Worm (Caenorhabditis elegans) whole organism, young adult: Measurements from ENCODE around the gene ift-74.

Source experiments
- F23B12.7 ChIP-seq: sonication (generic microtip); optimal IDR thresholded peaks from 2 replicates; lab custom pipeline; 2017; ENCODE audit warnings: missing genetic modification characterization, mild to moderate bottlenecking, missing compliant biosample characterization, antibody characterized with exemption, moderate library complexity; ENCODE audit not compliant: insufficient read depth
- F57A8.1 ChIP-seq: fragments of 200-800 bp; sonication (Bioruptor generic); optimal IDR thresholded peaks from 2 replicates; lab custom pipeline; 2018; ENCODE audit warnings: mild to moderate bottlenecking, missing genetic modification characterization, moderate library complexity, missing compliant biosample characterization
- K12H6.12 ChIP-seq: fragments of 200-800 bp; sonication (Bioruptor generic); optimal IDR thresholded peaks from 2 replicates; lab custom pipeline; 2018; ENCODE audit warnings: mild to moderate bottlenecking, missing genetic modification characterization, missing compliant biosample characterization
- T07F8.4 ChIP-seq: sonication (generic microtip); optimal IDR thresholded peaks from 2 replicates; lab custom pipeline; 2016; ENCODE audit warnings: mild to moderate bottlenecking, missing genetic modification characterization, moderate library complexity, missing compliant biosample characterization
- T26A5.8 ChIP-seq: sonication (generic microtip); optimal IDR thresholded peaks from 2 replicates; lab custom pipeline; 2016; ENCODE audit warnings: missing genetic modification characterization, missing compliant biosample characterization
- Y53F4B.3 ChIP-seq: fragments of 200-800 bp; sonication (Bioruptor generic); IDR thresholded peaks from 2 replicates; pipeline ENCODE4 v1.3.6; 2022; ENCODE audit warnings: missing genetic modification reagents, missing genetic modification characterization, missing compliant biosample characterization
- Y53G8AR.9 ChIP-seq: fragments of 200-800 bp; sonication (Bioruptor generic); conservative IDR thresholded peaks from 2 replicates; pipeline ENCODE4 v1.3.6; 2022; ENCODE audit warnings: missing genetic modification reagents, missing genetic modification characterization, missing compliant biosample characterization
- Y95B8A.8 ChIP-seq: fragments of 200-800 bp; sonication (Bioruptor generic); IDR thresholded peaks from 2 replicates; pipeline ENCODE4 v1.3.6; 2022; ENCODE audit warnings: missing genetic modification reagents, missing genetic modification characterization, missing compliant biosample characterization
- ZK185.1 ChIP-seq: sonication (generic microtip); optimal IDR thresholded peaks from 2 replicates; lab custom pipeline; 2016; ENCODE audit warnings: mild to moderate bottlenecking, missing genetic modification characterization, missing compliant biosample characterization; ENCODE audit not compliant: poor library complexity, severe bottlenecking
- aptf-3 ChIP-seq: fragments of 200-800 bp; sonication (Bioruptor generic); IDR thresholded peaks from 2 replicates; pipeline ENCODE4 v1.3.6; 2022; ENCODE audit warnings: missing genetic modification characterization, missing compliant biosample characterization
- attf-6 ChIP-seq: fragments of 200-800 bp; sonication (Bioruptor generic); IDR thresholded peaks from 2 replicates; pipeline ENCODE4 v1.3.6; 2022; ENCODE audit warnings: missing genetic modification reagents, missing genetic modification characterization, missing compliant biosample characterization
- bed-1 ChIP-seq: fragments of 200-800 bp; sonication (Bioruptor generic); IDR thresholded peaks from 2 replicates; pipeline ENCODE4 v1.3.6; 2022; ENCODE audit warnings: missing genetic modification reagents, missing genetic modification characterization, missing compliant biosample characterization
- cebp-1 ChIP-seq, 2 experiments: fragments of 200-800 bp in 1 of 2; sonication (Bioruptor generic) in 1 of 2; sonication (generic microtip) in 1 of 2; IDR thresholded peaks in 1 of 2; optimal IDR thresholded peaks in 1 of 2; 2 replicates each; pipeline versions ENCODE4 v1.3.6 to Lab custom; 2017 to 2022; ENCODE audit warnings: missing compliant biosample characterization in 2 of 2, missing genetic modification characterization in 2 of 2, mild to moderate bottlenecking in 1 of 2, missing genetic modification reagents in 1 of 2, moderate library complexity in 1 of 2
- ceh-27 ChIP-seq: fragments of 200-800 bp; sonication (Bioruptor generic); optimal IDR thresholded peaks from 2 replicates; lab custom pipeline; 2018; ENCODE audit warnings: mild to moderate bottlenecking, missing genetic modification characterization, moderate library complexity, missing compliant biosample characterization
- ceh-40 ChIP-seq: fragments of 200-800 bp; sonication (Bioruptor generic); IDR thresholded peaks from 2 replicates; pipeline ENCODE4 v1.3.6; 2022; ENCODE audit warnings: missing genetic modification characterization, missing compliant biosample characterization
- ceh-58 ChIP-seq: fragments of 200-800 bp; sonication (Bioruptor generic); IDR thresholded peaks from 2 replicates; pipeline ENCODE4 v1.3.6; 2022; ENCODE audit warnings: missing genetic modification characterization, missing compliant biosample characterization
- ets-4 ChIP-seq: fragments of 200-800 bp; sonication (Bioruptor generic); optimal IDR thresholded peaks from 2 replicates; lab custom pipeline; 2018; ENCODE audit warnings: mild to moderate bottlenecking, missing genetic modification characterization, missing compliant biosample characterization
- fkh-3 ChIP-seq: sonication (generic microtip); optimal IDR thresholded peaks from 2 replicates; lab custom pipeline; 2016; ENCODE audit warnings: mild to moderate bottlenecking, missing genetic modification characterization, missing compliant biosample characterization
- gei-17 ChIP-seq: fragments of 200-800 bp; sonication (Bioruptor generic); optimal IDR thresholded peaks from 2 replicates; lab custom pipeline; 2018; ENCODE audit warnings: mild to moderate bottlenecking, missing genetic modification characterization, missing compliant biosample characterization
- let-526 ChIP-seq: fragments of 200-800 bp; sonication (Bioruptor generic); IDR thresholded peaks from 2 replicates; pipeline ENCODE4 v1.3.6; 2022; ENCODE audit warnings: missing genetic modification reagents, missing genetic modification characterization, missing compliant biosample characterization
- lin-35 ChIP-seq, 3 experiments: fragments of 150-350 bp in 2 of 3; sonication (generic microtip) in 1 of 3; optimal IDR thresholded peaks; 2 replicates each; lab custom pipeline; 2014 to 2018; ENCODE audit warnings: missing biosample characterization in 3 of 3, missing genetic modification characterization in 3 of 3, missing genetic modification reagents in 3 of 3
- lir-1 ChIP-seq: fragments of 200-800 bp; sonication (Bioruptor generic); conservative IDR thresholded peaks from 2 replicates; pipeline ENCODE4 v1.3.6; 2022; ENCODE audit warnings: missing genetic modification reagents, missing genetic modification characterization, missing compliant biosample characterization
- madf-8 ChIP-seq: fragments of 200-800 bp; sonication (Bioruptor generic); conservative IDR thresholded peaks from 2 replicates; pipeline ENCODE4 v1.3.6; 2022; ENCODE audit warnings: missing genetic modification reagents, missing genetic modification characterization, missing compliant biosample characterization
- mcd-1 ChIP-seq: fragments of 200-800 bp; sonication (Bioruptor generic); IDR thresholded peaks from 2 replicates; pipeline ENCODE4 v1.3.6; 2022; ENCODE audit warnings: missing genetic modification reagents, missing genetic modification characterization, missing compliant biosample characterization
- nfya-1 ChIP-seq: sonication (generic microtip); optimal IDR thresholded peaks from 2 replicates; lab custom pipeline; 2017; ENCODE audit warnings: antibody characterized with exemption, missing compliant biosample characterization, missing genetic modification characterization, borderline replicate concordance; ENCODE audit not compliant: insufficient read depth
- nhr-179 ChIP-seq: sonication (generic microtip); optimal IDR thresholded peaks from 2 replicates; lab custom pipeline; 2016; ENCODE audit warnings: mild to moderate bottlenecking, missing genetic modification characterization, missing compliant biosample characterization
- nhr-80 ChIP-seq: sonication (generic microtip); optimal IDR thresholded peaks from 2 replicates; lab custom pipeline; 2016; ENCODE audit warnings: missing genetic modification characterization, missing compliant biosample characterization
- nhr-90 ChIP-seq: sonication (generic microtip); optimal IDR thresholded peaks from 2 replicates; lab custom pipeline; 2016; ENCODE audit warnings: missing genotype, mild to moderate bottlenecking, missing genetic modification characterization, missing compliant biosample characterization
- rec-8 ChIP-seq, 2 experiments: sonication (generic microtip); optimal IDR thresholded peaks; 2 replicates each; lab custom pipeline; 2016; ENCODE audit warnings: mild to moderate bottlenecking in 2 of 2, missing genetic modification characterization in 2 of 2, missing genetic modification reagents in 2 of 2, missing genotype in 2 of 2, missing biosample characterization in 1 of 2, missing compliant biosample characterization in 1 of 2, moderate library complexity in 1 of 2
- sdz-38 ChIP-seq: sonication (generic microtip); optimal IDR thresholded peaks from 2 replicates; lab custom pipeline; 2016; ENCODE audit warnings: missing genotype, missing genetic modification characterization, missing compliant biosample characterization
- sea-2 ChIP-seq: fragments of 200-800 bp; sonication (Bioruptor generic); IDR thresholded peaks from 2 replicates; pipeline ENCODE4 v1.3.6; 2022; ENCODE audit warnings: missing genetic modification characterization, missing compliant biosample characterization
- snpc-1.1 ChIP-seq: sonication (generic microtip); optimal IDR thresholded peaks from 2 replicates; lab custom pipeline; 2017; ENCODE audit warnings: missing genetic modification characterization, mild to moderate bottlenecking, missing compliant biosample characterization, antibody characterized with exemption, moderate library complexity, missing genotype, missing genetic modification reagents; ENCODE audit not compliant: insufficient read depth
- tbp1 ChIP-seq: fragments of 200-800 bp; sonication (Bioruptor generic); optimal IDR thresholded peaks from 2 replicates; lab custom pipeline; 2018; ENCODE audit warnings: mild to moderate bottlenecking, missing genetic modification characterization, missing compliant biosample characterization
- tlf-1 ChIP-seq: fragments of 200-800 bp; sonication (Bioruptor generic); optimal IDR thresholded peaks from 2 replicates; lab custom pipeline; 2018; ENCODE audit warnings: mild to moderate bottlenecking, missing genetic modification characterization, missing compliant biosample characterization
- unc-62 ChIP-seq: fragments of 150-350 bp; optimal IDR thresholded peaks from 2 replicates; lab custom pipeline; 2014; ENCODE audit warnings: missing biosample characterization, missing genetic modification reagents, missing genetic modification characterization
- zfh-2 ChIP-seq: fragments of 200-800 bp; sonication (Bioruptor generic); conservative IDR thresholded peaks from 2 replicates; pipeline ENCODE4 v1.3.6; 2022; ENCODE audit warnings: missing genetic modification reagents, missing genetic modification characterization, missing compliant biosample characterization
- zim-3 ChIP-seq: sonication (generic microtip); optimal IDR thresholded peaks from 2 replicates; lab custom pipeline; 2017; ENCODE audit warnings: mild to moderate bottlenecking, missing genetic modification characterization, moderate library complexity, missing compliant biosample characterization
- ztf-22 ChIP-seq: fragments of 200-800 bp; sonication (Bioruptor generic); optimal IDR thresholded peaks from 2 replicates; lab custom pipeline; 2018; ENCODE audit warnings: mild to moderate bottlenecking, missing genetic modification characterization, moderate library complexity, missing compliant biosample characterization
- ztf-26 ChIP-seq: sonication (generic microtip); optimal IDR thresholded peaks from 2 replicates; lab custom pipeline; 2017; ENCODE audit warnings: missing genetic modification characterization, missing compliant biosample characterization

The ift-74 gene

DNA sequence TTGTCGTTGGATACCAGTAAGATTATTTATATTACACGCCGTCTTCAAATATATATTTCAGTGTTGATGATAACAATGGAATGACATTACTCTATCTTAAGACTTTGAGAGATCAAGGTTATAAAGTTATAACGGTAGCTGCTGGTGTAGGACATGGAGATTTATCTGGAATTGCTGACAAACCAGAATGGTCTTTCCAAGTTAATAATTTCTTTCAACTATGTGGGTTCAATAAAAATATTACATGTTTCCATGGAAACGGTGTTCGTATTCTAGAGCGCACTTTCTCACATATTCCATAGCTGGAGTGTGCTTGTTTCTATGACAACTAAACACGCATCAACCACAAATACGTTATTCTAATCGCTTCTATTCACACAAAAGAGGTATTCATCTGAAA is at the start of gene ift-74:
TSS of gene ift-74 (plus strand) at position 301 of the 400 bp plus-strand sequence.
- TF ChIP-seq nfya-1 (tag; lab: Kevin White, UChicago) (no peak), nhr-179 (tag; lab: Kevin White, UChicago) (no peak), bed-1 (GFP tag; lab: Robert Waterston, UW) (no peak), lin-35 (GFP tag; optimal IDR thresholded peaks at IDR 0.05; lab: Kevin White, UChicago) (no peak), tlf-1 (GFP tag; lab: Kevin White, UChicago) (no peak), zim-3 (tag; lab: Kevin White, UChicago) (no peak), ceh-40 (GFP tag; lab: Robert Waterston, UW) (no peak), attf-6 (no peak), ceh-27 (GFP tag; lab: Kevin White, UChicago) (no peak), ztf-22 (GFP tag; lab: Kevin White, UChicago) (no peak), K12H6.12 (tag; lab: Kevin White, UChicago) (no peak), ceh-58 (no peak), T26A5.8 (tag; lab: Kevin White, UChicago) (no peak), unc-62 (GFP tag; lab: Kevin White, UChicago) (no peak), ZK185.1 (tag; lab: Kevin White, UChicago) (no peak), sea-2 (GFP tag; lab: Robert Waterston, UW) (no peak), tbp1 (GFP tag; lab: Kevin White, UChicago) (no peak), T07F8.4 (tag; lab: Kevin White, UChicago) (no peak)

DNA sequence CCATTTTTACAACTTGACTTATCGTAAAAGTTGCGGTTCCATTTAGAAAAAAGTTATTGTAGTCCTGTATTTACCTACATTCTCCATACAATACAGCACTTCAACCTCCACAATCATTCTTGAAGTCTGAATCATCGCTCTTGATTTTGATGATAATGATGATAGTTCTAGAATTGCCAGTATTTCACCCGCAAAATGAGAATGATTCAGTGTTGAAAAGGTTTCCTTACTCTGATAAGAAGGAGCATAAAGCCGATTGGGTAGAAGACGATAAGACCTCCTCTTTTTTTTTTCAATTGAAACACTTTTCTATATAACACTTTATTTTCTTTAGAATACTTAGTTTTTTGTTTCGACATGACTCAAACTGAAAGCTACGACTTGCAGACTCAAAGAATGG is 49.0 kb upstream of the ift-74 start, which contains the start of gene T19D12.4:
TSS of gene T19D12.4 (plus strand) at position 295 of the 400 bp plus-strand sequence.
- TF ChIP-seq nhr-80 (peak; percentile 11), fkh-3 (tag; lab: Kevin White, UChicago) (no peak)
- TF ChIP-seq, all 124 proteins: peak for 1

DNA sequence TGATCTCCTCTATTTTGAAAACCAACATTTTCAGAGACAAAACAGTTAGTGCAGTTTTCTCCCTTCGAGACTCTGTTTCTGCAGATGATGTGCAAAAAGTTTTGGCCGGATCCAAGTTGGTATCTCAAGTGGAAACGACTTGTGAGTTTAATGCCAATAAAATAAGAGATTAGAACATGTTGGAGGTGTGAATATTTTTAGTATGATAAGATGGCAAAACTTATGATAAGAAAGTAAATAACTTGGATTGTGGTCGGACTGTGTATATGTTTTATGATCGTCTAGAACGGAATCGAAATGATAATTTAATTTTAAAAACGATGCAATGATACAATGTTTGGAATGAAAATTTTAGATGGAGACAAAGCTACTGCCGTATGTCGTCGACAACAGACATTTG is 47.8 kb upstream of the ift-74 start:
- TF ChIP-seq Y53G8AR.9 (GFP tag; lab: Robert Waterston, UW) (no peak), Y53F4B.3 (GFP tag; lab: Robert Waterston, UW) (no peak), F23B12.7 (tag; lab: Kevin White, UChicago) (no peak), lir-1 (no peak), nhr-90 (tag; lab: Kevin White, UChicago) (no peak), sdz-38 (tag; lab: Kevin White, UChicago) (no peak), snpc-1.1 (tag; lab: Kevin White, UChicago) (no peak)

DNA sequence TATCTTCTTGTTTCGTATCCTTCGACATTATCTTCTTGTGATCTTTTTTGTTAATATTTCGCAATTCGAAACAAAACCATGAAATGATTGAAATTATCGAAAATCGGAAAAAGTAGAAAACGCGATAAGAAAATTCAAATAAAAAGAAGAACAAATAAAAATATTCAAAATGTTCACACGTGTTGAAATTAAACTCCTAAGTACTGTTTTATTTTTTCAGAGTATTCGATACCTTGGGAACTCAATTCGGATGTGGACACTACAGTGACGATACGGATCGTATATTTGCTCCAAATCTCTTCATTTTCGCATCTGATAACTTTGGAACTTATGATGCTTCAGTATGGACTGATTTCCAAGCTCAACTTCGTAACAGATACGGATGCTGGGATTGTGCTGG is 43.7 kb upstream of the ift-74 start, which contains the start of gene T19D12.5:
TSS of gene T19D12.5 (minus strand) at position 101 of the 400 bp plus-strand sequence.
- TF ChIP-seq cebp-1 (GFP tag; IDR thresholded peaks at IDR 0.05; lab: Robert Waterston, UW) = no peak
- TF ChIP-seq cebp-1 (tag; optimal IDR thresholded peaks at IDR 0.05; lab: Kevin White, UChicago) = peak; percentile 13
- no peak for TF ChIP-seq zfh-2
- TF ChIP-seq, all 124 proteins: peak for 1

DNA sequence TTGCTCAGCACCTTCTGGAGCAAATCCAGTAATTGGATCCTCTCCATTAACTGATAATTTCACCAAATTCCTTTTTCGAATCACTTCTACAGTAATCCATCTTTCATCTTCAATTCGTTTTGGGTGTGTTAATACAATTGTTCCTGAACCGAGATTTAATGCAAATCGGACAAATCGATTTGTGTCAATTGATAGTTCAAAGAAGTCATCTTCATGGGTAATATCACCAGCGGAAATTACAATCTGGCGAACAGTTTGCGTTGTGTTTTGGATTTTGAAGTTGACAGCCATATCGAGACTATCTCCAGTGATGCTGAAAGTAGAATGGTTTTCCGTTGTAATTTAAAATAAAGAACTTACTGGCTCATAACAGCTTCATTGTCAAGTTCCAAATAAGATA is 42.0 kb upstream of the ift-74 start:
- TF ChIP-seq mcd-1 (no peak), snpc-1.1 (tag; lab: Kevin White, UChicago) (no peak), gei-17 (no peak), rec-8 (tag; optimal IDR thresholded peaks at IDR 0.05; lab: Kevin White, UChicago) (no peak), Y95B8A.8 (GFP tag; lab: Robert Waterston, UW) (no peak), madf-8 (GFP tag; lab: Robert Waterston, UW) (no peak), aptf-3 (GFP tag; lab: Robert Waterston, UW) (no peak), let-526 (GFP tag; lab: Robert Waterston, UW) (no peak), ztf-26 (tag; lab: Kevin White, UChicago) (no peak), ets-4 (no peak), ceh-58 (no peak), F57A8.1 (GFP tag; lab: Kevin White, UChicago) (no peak), tbp1 (GFP tag; lab: Kevin White, UChicago) (no peak)
